Worm (Caenorhabditis elegans): Measurements from ENCODE around the gene T07H3.7.

DNA sequence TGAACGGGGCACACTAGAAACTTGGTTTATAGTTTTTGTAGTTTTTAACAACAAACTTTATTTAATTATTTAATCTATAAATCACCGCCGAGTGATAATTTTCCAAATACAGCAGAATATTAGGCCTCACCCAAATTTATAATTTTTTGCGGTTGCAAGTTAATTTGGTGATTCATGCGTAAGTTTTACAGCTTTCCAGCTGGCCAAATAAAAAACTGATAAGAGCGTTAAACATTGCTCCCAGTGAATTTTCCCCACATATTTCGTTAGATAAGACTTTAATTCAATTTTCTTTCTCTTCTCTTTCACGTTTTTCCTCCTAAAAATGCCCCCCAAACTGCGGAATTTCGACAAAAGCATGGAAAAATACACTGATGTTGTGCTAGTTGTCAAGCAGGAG lies 11.8 kb upstream of the T07H3.7 start, which contains the start of gene bath-47:
- no peak for TF ChIP-seq unc-62 (GFP tag; optimal IDR thresholded peaks at IDR 0.05)
- TF ChIP-seq ZK546.5 (tag; optimal IDR thresholded peaks at IDR 0.05): no peak
- no peak for TF ChIP-seq R02D3.7 (tag; optimal IDR thresholded peaks at IDR 0.05)
